Fruit fly (Drosophila melanogaster): ENCODE results near the gene CG2656.

The CG2656 gene

dm6 chr3R:7162356-7163289 is 18.1 kb downstream of the CG2656 start, which contains the start of gene sas (continued):
- TF ChIP-seq Chrac-16 (GFP tag; optimal IDR thresholded peaks at IDR 0.05) = no peak
- no peak for TF ChIP-seq cwo (GFP tag; optimal IDR thresholded peaks at IDR 0.05)
- TF ChIP-seq CG7987 (GFP tag; optimal IDR thresholded peaks at IDR 0.05) = no peak
- TF ChIP-seq CG13775 (GFP tag; optimal IDR thresholded peaks at IDR 0.05) = no peak
- TF ChIP-seq ken (GFP tag; IDR thresholded peaks at IDR 0.05) = no peak
- no peak for TF ChIP-seq CG9727 (GFP tag; optimal IDR thresholded peaks at IDR 0.05)
- TF ChIP-seq bab2 (GFP tag; optimal IDR thresholded peaks at IDR 0.05) = no peak
- TF ChIP-seq rib (GFP tag; IDR thresholded peaks at IDR 0.05) = no peak
- no peak for TF ChIP-seq Hey (tag; optimal IDR thresholded peaks at IDR 0.05)
- TF ChIP-seq gcm2 (GFP tag; optimal IDR thresholded peaks at IDR 0.05) = no peak
- no peak for TF ChIP-seq CG4282 (GFP tag; optimal IDR thresholded peaks at IDR 0.05)
- no peak for TF ChIP-seq CG4707 (GFP tag; optimal IDR thresholded peaks at IDR 0.05)
- no peak for TF ChIP-seq zf30C (GFP tag; optimal IDR thresholded peaks at IDR 0.05)
- TF ChIP-seq Stat92E (GFP tag; optimal IDR thresholded peaks at IDR 0.05) = peak in 1 of 3 experiments; percentile 11
- TF ChIP-seq Jarid2 (GFP tag; optimal IDR thresholded peaks at IDR 0.05) = peak; percentile 92
- no peak for TF ChIP-seq CG11695 (GFP tag; IDR thresholded peaks at IDR 0.05)
- no peak for TF ChIP-seq Hr3 (GFP tag; optimal IDR thresholded peaks at IDR 0.05)
- TF ChIP-seq CG2875 (GFP tag; optimal IDR thresholded peaks at IDR 0.05) = no peak
- no peak for TF ChIP-seq CG7372 (GFP tag; IDR thresholded peaks at IDR 0.05)
- no peak for TF ChIP-seq HmgD (GFP tag; optimal IDR thresholded peaks at IDR 0.05)
- no peak for TF ChIP-seq NFAT (GFP tag; IDR thresholded peaks at IDR 0.05)
- no peak for TF ChIP-seq fd96Cb (tag; optimal IDR thresholded peaks at IDR 0.05)
- TF ChIP-seq bbx (GFP tag; IDR thresholded peaks at IDR 0.05; ENCODE audit: partially characterized antibody) = 0 out of 2 replicates have a peak, but pooled peaks have one; percentile 31
- TF ChIP-seq hb (GFP tag; IDR thresholded peaks at IDR 0.05; ENCODE audit: partially characterized antibody) = no peak
- TF ChIP-seq CrebB (tag; optimal IDR thresholded peaks at IDR 0.05) = no peak
- no peak for TF ChIP-seq CG9609 (GFP tag; optimal IDR thresholded peaks at IDR 0.05)
- TF ChIP-seq tio (GFP tag; optimal IDR thresholded peaks at IDR 0.05) = no peak
- TF ChIP-seq Ravus (GFP tag; IDR thresholded peaks at IDR 0.05) = no peak
- TF ChIP-seq fd3F (GFP tag; optimal IDR thresholded peaks at IDR 0.05) = no peak
- TF ChIP-seq Poxn (GFP tag; IDR thresholded peaks at IDR 0.05) = no peak
- TF ChIP-seq bsh (GFP tag; optimal IDR thresholded peaks at IDR 0.05) = no peak
- peak; percentile 33 to 93 for TF ChIP-seq insv (GFP tag; optimal IDR thresholded peaks at IDR 0.05)
- TF ChIP-seq CG7928 (GFP tag; optimal IDR thresholded peaks at IDR 0.05) = no peak
- no peak for TF ChIP-seq twi (tag; optimal IDR thresholded peaks at IDR 0.05)
- TF ChIP-seq CHES-1-like (GFP tag; optimal IDR thresholded peaks at IDR 0.05) = no peak
- no peak for TF ChIP-seq gsb (GFP tag; IDR thresholded peaks at IDR 0.05)
- no peak for TF ChIP-seq sc (optimal IDR thresholded peaks at IDR 0.05)
- TF ChIP-seq sc (GFP tag; optimal IDR thresholded peaks at IDR 0.05) = no peak
- peak; percentile 64 for TF ChIP-seq cg (GFP tag; optimal IDR thresholded peaks at IDR 0.05)
- TF ChIP-seq Camta (GFP tag; optimal IDR thresholded peaks at IDR 0.05) = no peak
- TF ChIP-seq CG12104 (GFP tag; optimal IDR thresholded peaks at IDR 0.05) = no peak
- TF ChIP-seq CG1602 (GFP tag; optimal IDR thresholded peaks at IDR 0.05) = no peak
- peak; percentile 9; the same call in 1 of the 2 replicates for TF ChIP-seq CG4360 (GFP tag; IDR thresholded peaks at IDR 0.05)
- no peak for TF ChIP-seq Sry-β (GFP tag; optimal IDR thresholded peaks at IDR 0.05)
- TF ChIP-seq YL-1 (GFP tag; optimal IDR thresholded peaks at IDR 0.05) = no peak
- TF ChIP-seq Hr39 (optimal IDR thresholded peaks at IDR 0.05) = no peak
- no peak for TF ChIP-seq Six4 (GFP tag; optimal IDR thresholded peaks at IDR 0.05)
- no peak for TF ChIP-seq CG14441 (GFP tag; IDR thresholded peaks at IDR 0.05)
- TF ChIP-seq eve (GFP tag; optimal IDR thresholded peaks at IDR 0.05) = no peak
